Fruit fly (Drosophila melanogaster) whole organism, embryonic: ENCODE results near the gene Etl1.

Source experiments
- CG11247 ChIP-seq: fragments of 200-800 bp; sonication (Bioruptor generic); IDR thresholded peaks from 2 replicates; pipeline ENCODE4 v1.3.6; 2022; ENCODE audit warnings: missing biosample characterization, missing genetic modification characterization
- CG11695 ChIP-seq: fragments of 200-800 bp; sonication (Bioruptor generic); IDR thresholded peaks from 3 replicates; pipeline ENCODE4 v1.3.6; 2022; ENCODE audit warnings: missing biosample characterization, missing genetic modification characterization
- CG13624 ChIP-seq: fragments of 200-800 bp; sonication (Bioruptor generic); optimal IDR thresholded peaks from 2 replicates; lab custom pipeline; 2016; ENCODE audit warnings: missing biosample characterization, missing genetic modification characterization
- CG15073 ChIP-seq: fragments of 200-800 bp; sonication (Bioruptor generic); optimal IDR thresholded peaks from 2 replicates; lab custom pipeline; 2016; ENCODE audit warnings: missing biosample characterization, missing genetic modification characterization
- CG1603 ChIP-seq: fragments of 200-800 bp; sonication (Bioruptor generic); optimal IDR thresholded peaks from 2 replicates; lab custom pipeline; 2019; ENCODE audit warnings: missing biosample characterization, mild to moderate bottlenecking, missing genetic modification characterization, moderate library complexity
- CG18619 ChIP-seq: fragments of 200-800 bp; sonication (Bioruptor generic); optimal IDR thresholded peaks from 3 replicates; lab custom pipeline; 2017; ENCODE audit warnings: missing biosample characterization, mild to moderate bottlenecking, missing genetic modification characterization
- CG18764 ChIP-seq: fragments of 200-800 bp; sonication (Bioruptor generic); optimal IDR thresholded peaks from 3 replicates; lab custom pipeline; 2016; ENCODE audit warnings: missing biosample characterization, missing genetic modification characterization
- CG2116 ChIP-seq: fragments of 200-800 bp; sonication (Bioruptor generic); optimal IDR thresholded peaks from 3 replicates; lab custom pipeline; 2018; ENCODE audit warnings: missing biosample characterization, mild to moderate bottlenecking, missing genetic modification characterization
- CG2712 ChIP-seq: fragments of 200-800 bp; optimal IDR thresholded peaks from 3 replicates; lab custom pipeline; 2019; ENCODE audit warnings: missing biosample characterization, mild to moderate bottlenecking, missing genetic modification characterization, moderate library complexity
- CG3163 ChIP-seq: fragments of 200-800 bp; sonication (Bioruptor generic); optimal IDR thresholded peaks from 3 replicates; lab custom pipeline; 2016; ENCODE audit warnings: missing biosample characterization, missing genetic modification characterization
- CG33213 ChIP-seq: fragments of 200-800 bp; sonication (Bioruptor generic); optimal IDR thresholded peaks from 3 replicates; lab custom pipeline; 2016; ENCODE audit warnings: missing biosample characterization, missing genetic modification characterization
- CG34422 ChIP-seq: fragments of 200-800 bp; sonication (Bioruptor generic); IDR thresholded peaks from 3 replicates; pipeline ENCODE4 v1.3.6; 2022; ENCODE audit warnings: missing biosample characterization, missing genetic modification characterization
- CG3995 ChIP-seq: fragments of 200-800 bp; sonication (Bioruptor generic); optimal IDR thresholded peaks from 3 replicates; lab custom pipeline; 2016; ENCODE audit warnings: missing biosample characterization, missing genetic modification characterization
- CG6175 ChIP-seq: fragments of 200-800 bp; sonication (Bioruptor generic); IDR thresholded peaks from 3 replicates; pipeline ENCODE4 v1.3.6; 2022; ENCODE audit warnings: missing biosample characterization, missing genetic modification characterization
- CG6683 ChIP-seq: fragments of 200-800 bp; sonication (Bioruptor generic); optimal IDR thresholded peaks from 2 replicates; lab custom pipeline; 2017; ENCODE audit warnings: missing biosample characterization, mild to moderate bottlenecking, missing genetic modification characterization, missing genetic modification reagents
- CG7786 ChIP-seq: fragments of 200-800 bp; sonication (Bioruptor generic); optimal IDR thresholded peaks from 2 replicates; lab custom pipeline; 2016; ENCODE audit warnings: missing biosample characterization, missing genetic modification characterization
- CG7928 ChIP-seq: fragments of 200-800 bp; sonication (Bioruptor generic); optimal IDR thresholded peaks from 2 replicates; lab custom pipeline; 2017; ENCODE audit warnings: missing biosample characterization, mild to moderate bottlenecking, missing genetic modification characterization
- CG9797 ChIP-seq: fragments of 200-800 bp; sonication (Bioruptor generic); optimal IDR thresholded peaks from 3 replicates; lab custom pipeline; 2018; ENCODE audit warnings: missing biosample characterization, mild to moderate bottlenecking, missing genetic modification characterization
- Dll ChIP-seq: fragments of 200-800 bp; sonication (Bioruptor generic); IDR thresholded peaks from 4 replicates; pipeline ENCODE4 v1.3.6; 2022; ENCODE audit warnings: missing biosample characterization, missing genetic modification characterization; ENCODE audit not compliant: partially characterized antibody
- Dref ChIP-seq: fragments of 200-800 bp; sonication (Bioruptor generic); IDR thresholded peaks from 2 replicates; pipeline ENCODE4 v1.3.6; 2022; ENCODE audit warnings: missing biosample characterization, missing genetic modification characterization
- Ets97D ChIP-seq: fragments of 200-800 bp; sonication (Bioruptor generic); optimal IDR thresholded peaks from 3 replicates; lab custom pipeline; 2016; ENCODE audit warnings: missing biosample characterization, missing genetic modification characterization
- Fer1 ChIP-seq: fragments of 200-800 bp; sonication (Bioruptor generic); optimal IDR thresholded peaks from 2 replicates; lab custom pipeline; 2017; ENCODE audit warnings: missing biosample characterization, mild to moderate bottlenecking, missing genetic modification characterization
- Hr51 ChIP-seq, 2 experiments: fragments of 200-800 bp; sonication (Bioruptor generic); optimal IDR thresholded peaks; 2 replicates in 1 of 2; 3 replicates in 1 of 2; lab custom pipeline; 2016 to 2018; ENCODE audit warnings: missing biosample characterization in 2 of 2, missing genetic modification characterization in 2 of 2, mild to moderate bottlenecking in 1 of 2, moderate library complexity in 1 of 2
- Hr78 ChIP-seq, 2 experiments: fragments of 200-800 bp in 1 of 2; fragments of >200 bp in 1 of 2; sonication (Bioruptor generic) in 1 of 2; optimal IDR thresholded peaks; 2 replicates each; lab custom pipeline; 2017 to 2019; ENCODE audit warnings: missing biosample characterization in 2 of 2, missing genetic modification characterization in 2 of 2, mild to moderate bottlenecking in 1 of 2, moderate library complexity in 1 of 2
- Lpt ChIP-seq: fragments of >200 bp; optimal IDR thresholded peaks from 2 replicates; lab custom pipeline; 2018; ENCODE audit warnings: missing biosample characterization, missing genetic modification characterization
- MBD-R2 ChIP-seq: fragments of 200-800 bp; sonication (Bioruptor generic); IDR thresholded peaks from 2 replicates; pipeline ENCODE4 v1.3.6; 2022; ENCODE audit warnings: missing biosample characterization, missing genetic modification characterization
- MESR4 ChIP-seq: fragments of 200-800 bp; sonication (Bioruptor generic); optimal IDR thresholded peaks from 2 replicates; lab custom pipeline; 2018; ENCODE audit warnings: missing biosample characterization, mild to moderate bottlenecking, missing genetic modification characterization, moderate library complexity
- MTF-1 ChIP-seq: fragments of 200-800 bp; sonication (Bioruptor generic); optimal IDR thresholded peaks from 2 replicates; lab custom pipeline; 2018; ENCODE audit warnings: missing biosample characterization, mild to moderate bottlenecking, missing genetic modification characterization, borderline replicate concordance
- Myb ChIP-seq: fragments of 200-800 bp; sonication (Bioruptor generic); optimal IDR thresholded peaks from 2 replicates; lab custom pipeline; 2016; ENCODE audit warnings: missing biosample characterization, missing genetic modification characterization
- NK7.1 ChIP-seq: fragments of 200-800 bp; sonication (Bioruptor generic); optimal IDR thresholded peaks from 3 replicates; lab custom pipeline; 2016; ENCODE audit warnings: missing biosample characterization, missing genetic modification characterization
- Pdp1 ChIP-seq, 2 experiments: fragments of 200-800 bp; sonication (Bioruptor generic); optimal IDR thresholded peaks; 3 replicates each; lab custom pipeline; 2016; ENCODE audit warnings: missing biosample characterization in 2 of 2, missing genetic modification characterization in 2 of 2, mild to moderate bottlenecking in 1 of 2, moderate library complexity in 1 of 2
- Side ChIP-seq: fragments of 200-800 bp; sonication (Bioruptor generic); optimal IDR thresholded peaks from 2 replicates; lab custom pipeline; 2016; ENCODE audit warnings: missing biosample characterization, missing genetic modification characterization
- Sin3A ChIP-seq: fragments of >200 bp; optimal IDR thresholded peaks from 2 replicates; lab custom pipeline; 2018
- Trl ChIP-seq, 3 experiments: fragments of >200 bp in 2 of 3; fragments of 200-800 bp in 1 of 3; sonication (Bioruptor generic) in 1 of 3; optimal IDR thresholded peaks; 2 replicates in 1 of 3; 3 replicates in 2 of 3; lab custom pipeline; 2016 to 2017; ENCODE audit warnings: missing biosample characterization in 1 of 3, missing genetic modification characterization in 1 of 3
- Xrp1 ChIP-seq: fragments of 200-800 bp; sonication (Bioruptor generic); IDR thresholded peaks from 2 replicates; pipeline ENCODE4 v1.3.6; 2022; ENCODE audit warnings: missing biosample characterization, missing genetic modification characterization
- amos ChIP-seq: fragments of 200-800 bp; sonication (Bioruptor generic); IDR thresholded peaks from 2 replicates; pipeline ENCODE4 v1.3.6; 2022; ENCODE audit warnings: missing biosample characterization, missing genetic modification characterization; ENCODE audit not compliant: partially characterized antibody
- aop ChIP-seq: fragments of 200-800 bp; sonication (Bioruptor generic); IDR thresholded peaks from 2 replicates; pipeline ENCODE4 v1.3.6; 2022; ENCODE audit warnings: missing biosample characterization, missing genetic modification characterization
- dm ChIP-seq: fragments of 200-800 bp; sonication (Bioruptor generic); optimal IDR thresholded peaks from 3 replicates; lab custom pipeline; 2016; ENCODE audit warnings: missing biosample characterization, missing genetic modification characterization
- esg ChIP-seq: fragments of 200-800 bp; sonication (Bioruptor generic); conservative IDR thresholded peaks from 2 replicates; pipeline ENCODE4 v1.3.6; 2022; ENCODE audit warnings: missing biosample characterization, missing genetic modification characterization
- eyg ChIP-seq: fragments of 200-800 bp; sonication (Bioruptor generic); optimal IDR thresholded peaks from 3 replicates; lab custom pipeline; 2016; ENCODE audit warnings: missing biosample characterization, missing genetic modification characterization
- hkb ChIP-seq, 2 experiments: fragments of 200-800 bp in 1 of 2; fragments of >200 bp in 1 of 2; sonication (Bioruptor generic) in 1 of 2; IDR thresholded peaks in 1 of 2; optimal IDR thresholded peaks in 1 of 2; 2 replicates each; pipeline versions ENCODE4 v1.3.6 to Lab custom; 2017 to 2022; ENCODE audit warnings: missing biosample characterization in 1 of 2, missing genetic modification characterization in 1 of 2
- jumu ChIP-seq: fragments of 200-800 bp; sonication (Bioruptor generic); optimal IDR thresholded peaks from 3 replicates; lab custom pipeline; 2016; ENCODE audit warnings: missing biosample characterization, missing genetic modification characterization
- ken ChIP-seq: fragments of 200-800 bp; sonication (Bioruptor generic); IDR thresholded peaks from 3 replicates; pipeline ENCODE4 v1.3.6; 2022; ENCODE audit warnings: missing biosample characterization, missing genetic modification characterization
- lbe ChIP-seq: fragments of 200-800 bp; sonication (Bioruptor generic); optimal IDR thresholded peaks from 2 replicates; lab custom pipeline; 2016; ENCODE audit warnings: missing biosample characterization, mild to moderate bottlenecking, missing genetic modification characterization
- phol ChIP-seq: fragments of 200-800 bp; sonication (Bioruptor generic); optimal IDR thresholded peaks from 3 replicates; lab custom pipeline; 2018; ENCODE audit warnings: missing biosample characterization, mild to moderate bottlenecking, missing genetic modification characterization, moderate library complexity
- pzg ChIP-seq: fragments of 200-800 bp; sonication (Bioruptor generic); optimal IDR thresholded peaks from 3 replicates; lab custom pipeline; 2018; ENCODE audit warnings: missing biosample characterization, mild to moderate bottlenecking, missing genetic modification characterization, moderate library complexity
- sens-2 ChIP-seq: fragments of 200-800 bp; sonication (Bioruptor generic); IDR thresholded peaks from 2 replicates; pipeline ENCODE4 v1.3.6; 2022; ENCODE audit warnings: missing biosample characterization, missing genetic modification characterization
- slbo ChIP-seq: fragments of 200-800 bp; sonication (Bioruptor generic); IDR thresholded peaks from 2 replicates; pipeline ENCODE4 v1.3.6; 2022; ENCODE audit warnings: missing biosample characterization, missing genetic modification characterization
- tin ChIP-seq: fragments of 200-800 bp; sonication (Bioruptor generic); optimal IDR thresholded peaks from 3 replicates; lab custom pipeline; 2016; ENCODE audit warnings: missing biosample characterization, missing genetic modification characterization
- zen2 ChIP-seq: fragments of 200-800 bp; sonication (Bioruptor generic); IDR thresholded peaks from 3 replicates; pipeline ENCODE4 v1.3.6; 2022; ENCODE audit warnings: missing biosample characterization, missing genetic modification characterization; ENCODE audit not compliant: partially characterized antibody

The Etl1 gene

dm6 chr2L:9937908-9938307 lies 25.5 kb upstream of the Etl1 start, which contains the start of gene Arglu1 (continued):
- peak; percentile 0 for TF ChIP-seq CG2116 (GFP tag; lab: Kevin White, UChicago)
- TF ChIP-seq esg (GFP tag; lab: Robert Waterston, UW) = no peak
- TF ChIP-seq aop (GFP tag; lab: Robert Waterston, UW) = no peak
- TF ChIP-seq phol (tag; lab: Kevin White, UChicago) = no peak
- no peak for TF ChIP-seq CG18619
- peak; percentile 26 for TF ChIP-seq Myb (GFP tag; lab: Kevin White, UChicago)
- TF ChIP-seq Hr78 (GFP tag; optimal IDR thresholded peaks at IDR 0.05; lab: Kevin White, UChicago) = no peak
- TF ChIP-seq hkb (optimal IDR thresholded peaks at IDR 0.05; lab: Kevin White, UChicago) = no peak
- peak; percentile 28; the same call in 1 of the 2 replicates for TF ChIP-seq hkb (GFP tag; IDR thresholded peaks at IDR 0.05; lab: Robert Waterston, UW)
- no peak for TF ChIP-seq Fer1 (GFP tag; lab: Kevin White, UChicago)
- no peak for TF ChIP-seq CG7928 (GFP tag; lab: Kevin White, UChicago)
- no peak for TF ChIP-seq NK7.1 (GFP tag; lab: Kevin White, UChicago)
- no peak; the same call in 1 of the 2 replicates for TF ChIP-seq amos
- TF ChIP-seq Sin3A (lab: Kevin White, UChicago) = peak; percentile 18
- peak; percentile 14 for TF ChIP-seq CG3163
- peak; percentile 25 for TF ChIP-seq eyg (GFP tag; lab: Kevin White, UChicago)
- peak; percentile 36; the same call in 1 of the 2 replicates for TF ChIP-seq slbo
- TF ChIP-seq CG6683 (GFP tag; lab: Kevin White, UChicago) = no peak
- peak; percentile 22 for TF ChIP-seq tin (GFP tag; lab: Kevin White, UChicago)
- TF ChIP-seq MTF-1 (GFP tag; lab: Kevin White, UChicago) = no peak
- TF ChIP-seq Dll = 0 out of 4 replicates have a peak, but pooled peaks have one; percentile 31
- peak; percentile 26 for TF ChIP-seq CG13624
- TF ChIP-seq CG1603 (tag; lab: Kevin White, UChicago) = no peak
- TF ChIP-seq CG15073 (GFP tag; lab: Kevin White, UChicago) = no peak
- TF ChIP-seq CG18764 (GFP tag; lab: Kevin White, UChicago) = no peak
- peak; percentile 64; the same call in 1 of the 3 replicates for TF ChIP-seq CG34422 (GFP tag; lab: Robert Waterston, UW)
- TF ChIP-seq MESR4 (GFP tag; lab: Kevin White, UChicago) = peak; percentile 85
- peak; percentile 37 for TF ChIP-seq Ets97D (GFP tag; lab: Kevin White, UChicago)
- TF ChIP-seq sens-2 (GFP tag; lab: Robert Waterston, UW) = no peak
- peak; percentile 39; the same call in 1 of the 2 replicates for TF ChIP-seq CG11247 (GFP tag; lab: Robert Waterston, UW)
- peak; percentile 37 for TF ChIP-seq CG33213 (GFP tag; lab: Kevin White, UChicago)
- no peak for TF ChIP-seq Trl (optimal IDR thresholded peaks at IDR 0.05; lab: Kevin White, UChicago)
- peak; percentile 23 for TF ChIP-seq Trl (GFP tag; optimal IDR thresholded peaks at IDR 0.05; lab: Kevin White, UChicago)
- TF ChIP-seq CG11695 (GFP tag; lab: Robert Waterston, UW) = no peak
- 0 out of 3 replicates have a peak, but pooled peaks have one; percentile 23 for TF ChIP-seq zen2 (GFP tag; lab: Robert Waterston, UW)
- no peak for TF ChIP-seq CG6175 (GFP tag; lab: Robert Waterston, UW)
- no peak for TF ChIP-seq ken
- TF ChIP-seq CG3995 (GFP tag; lab: Kevin White, UChicago) = peak; percentile 1
- peak; percentile 26 for TF ChIP-seq jumu (GFP tag; lab: Kevin White, UChicago)
- TF ChIP-seq CG2712 (tag; lab: Kevin White, UChicago) = peak; percentile 28
- no peak for TF ChIP-seq Lpt (GFP tag; lab: Kevin White, UChicago)
- TF ChIP-seq pzg (GFP tag; lab: Kevin White, UChicago) = peak; percentile 60
- TF ChIP-seq Dref = 0 out of 2 replicates have a peak, but pooled peaks have one; percentile 34
- 0 out of 2 replicates have a peak, but pooled peaks have one; percentile 15 for TF ChIP-seq Xrp1 (GFP tag; lab: Robert Waterston, UW)
- peak; percentile 33 for TF ChIP-seq CG7786 (GFP tag; lab: Kevin White, UChicago)
- TF ChIP-seq Hr51 (GFP tag; optimal IDR thresholded peaks at IDR 0.05; lab: Kevin White, UChicago) = peak in 1 of 2 experiments; percentile 6
- peak; percentile 29 for TF ChIP-seq lbe (GFP tag; lab: Kevin White, UChicago)
- peak; percentile 66 for TF ChIP-seq CG9797 (GFP tag; lab: Kevin White, UChicago)
- no peak for TF ChIP-seq dm (GFP tag; lab: Kevin White, UChicago)
- TF ChIP-seq MBD-R2 (GFP tag; lab: Robert Waterston, UW) = peak; percentile 88
- no peak for TF ChIP-seq Side
- peak in 1 of 2 experiments; percentile 81 for TF ChIP-seq Pdp1 (GFP tag; optimal IDR thresholded peaks at IDR 0.05; lab: Kevin White, UChicago)
